Worm (Caenorhabditis elegans): ENCODE results near the gene Y39A1A.2.

Y39A1A.2 gene

ce11 chrIII:10595066-10595465, 8.3 kb downstream of the Y39A1A.2 start, which contains the start of gene Y45F3A.9:
Gene Y45F3A.9, minus strand, starts transcription at chrIII:10595166.
- no peak for TF ChIP-seq dmd-4 (tag; optimal IDR thresholded peaks at IDR 0.05; ENCODE audit: borderline replicate concordance)
- no peak for TF ChIP-seq ceh-48 (tag; optimal IDR thresholded peaks at IDR 0.05)
- TF ChIP-seq pha-4 (tag; optimal IDR thresholded peaks at IDR 0.05) = no peak
- no peak for TF ChIP-seq unc-55 (GFP tag; optimal IDR thresholded peaks at IDR 0.05)

ce11 chrIII:10592729-10593128, 10.6 kb downstream of the Y39A1A.2 start, which contains the start of gene Y45F3A.8:
Gene Y45F3A.8, minus strand, starts transcription at chrIII:10592829.
- no peak for TF ChIP-seq K02D7.2 (tag; optimal IDR thresholded peaks at IDR 0.05)
- TF ChIP-seq ceh-14 (tag; optimal IDR thresholded peaks at IDR 0.05) = no peak
- TF ChIP-seq zip-5 (tag; optimal IDR thresholded peaks at IDR 0.05) = no peak
- TF ChIP-seq ceh-2 (tag; optimal IDR thresholded peaks at IDR 0.05) = no peak
- no peak for TF ChIP-seq madf-2 (tag; optimal IDR thresholded peaks at IDR 0.05)
- no peak for TF ChIP-seq npax-4 (tag; optimal IDR thresholded peaks at IDR 0.05)
- TF ChIP-seq C38D4.7 (GFP tag; optimal IDR thresholded peaks at IDR 0.05) = no peak
- TF ChIP-seq Y22D7AL.16 (tag; optimal IDR thresholded peaks at IDR 0.05) = no peak
- TF ChIP-seq hlh-6 (tag; optimal IDR thresholded peaks at IDR 0.05) = no peak
- TF ChIP-seq pros-1 (tag; optimal IDR thresholded peaks at IDR 0.05) = no peak

- TF ChIP-seq ceh-34 (tag; optimal IDR thresholded peaks at IDR 0.05) = no peak
- no peak for TF ChIP-seq pqm-1 (tag; optimal IDR thresholded peaks at IDR 0.05)
- TF ChIP-seq tbx-2 (tag; optimal IDR thresholded peaks at IDR 0.05) = no peak
- TF ChIP-seq F13H6.1 (tag; optimal IDR thresholded peaks at IDR 0.05) = no peak
- TF ChIP-seq hlh-8 (tag; optimal IDR thresholded peaks at IDR 0.05) = no peak
These were observed 11.3 kb downstream of the Y39A1A.2 start for ce11 chrIII:10592074-10592473.

ce11 chrIII:10586243-10586642, 17.1 kb downstream of the Y39A1A.2 start, which contains the start of gene Y45F3A.5:
Gene Y45F3A.5, minus strand, starts transcription at chrIII:10586343.
- TF ChIP-seq ttx-3 (tag; optimal IDR thresholded peaks at IDR 0.05) (no peak), sdc-2 (tag; optimal IDR thresholded peaks at IDR 0.05) (no peak), pat-9 (tag; optimal IDR thresholded peaks at IDR 0.05) (no peak), ama-1 (optimal IDR thresholded peaks at IDR 0.05) (no peak), ahr-1 (tag; optimal IDR thresholded peaks at IDR 0.05) (no peak), npax-4 (tag; optimal IDR thresholded peaks at IDR 0.05) (no peak), gmeb-2 (tag; optimal IDR thresholded peaks at IDR 0.05) (no peak), ceh-30 (tag; optimal IDR thresholded peaks at IDR 0.05) (no peak), hlh-6 (tag; optimal IDR thresholded peaks at IDR 0.05) (no peak), pqm-1 (tag; optimal IDR thresholded peaks at IDR 0.05) (no peak), T23F11.4 (GFP tag; optimal IDR thresholded peaks at IDR 0.05) (no peak)

- TF ChIP-seq odd-2 (tag; optimal IDR thresholded peaks at IDR 0.05) (no peak), npax-4 (tag; optimal IDR thresholded peaks at IDR 0.05) (no peak), unc-42 (tag; optimal IDR thresholded peaks at IDR 0.05) (peak; percentile 91)
These were observed 19.9 kb downstream of the Y39A1A.2 start for ce11 chrIII:10583483-10583882.

ce11 chrIII:10580206-10580605, 23.2 kb downstream of the Y39A1A.2 start:
- no peak for TF ChIP-seq C38D4.7 (GFP tag; optimal IDR thresholded peaks at IDR 0.05)
- TF ChIP-seq unc-42 (tag; optimal IDR thresholded peaks at IDR 0.05) = peak; percentile 13

ce11 chrIII:10578873-10579272, 24.5 kb downstream of the Y39A1A.2 start:
- TF ChIP-seq sox-4 (tag; optimal IDR thresholded peaks at IDR 0.05) = no peak
- peak; percentile 20 for TF ChIP-seq unc-42 (tag; optimal IDR thresholded peaks at IDR 0.05)

Measured in whole organism, late embryonic.